Worm (Caenorhabditis elegans) whole organism, L4 larva: ENCODE results near the gene hpo-10.
A peak's percentile ranks its signal among the peaks of the same experiment; 100 is the strongest.

Experiments used
- F44E2.7 ChIP-seq: fragments of 200-800 bp; sonication (Bioruptor generic); IDR thresholded peaks from 2 replicates; pipeline ENCODE4 v2.1.2; 2022; ENCODE audit warnings: missing genetic modification characterization, missing compliant biosample characterization
- T20F7.1 ChIP-seq: fragments of 200-800 bp; sonication (Bioruptor generic); optimal IDR thresholded peaks from 2 replicates; lab custom pipeline; 2018; ENCODE audit warnings: mild to moderate bottlenecking, missing genetic modification characterization, missing compliant biosample characterization
- Y105C5A.15 ChIP-seq: fragments of 200-800 bp; sonication (Bioruptor generic); IDR thresholded peaks from 2 replicates; pipeline ENCODE4 v1.3.6; 2022; ENCODE audit warnings: missing genetic modification characterization, missing compliant biosample characterization
- Y48G9A.11 ChIP-seq: fragments of 200-800 bp; sonication (Bioruptor generic); IDR thresholded peaks from 2 replicates; pipeline ENCODE4 v1.3.6; 2022; ENCODE audit warnings: missing genetic modification reagents, missing genetic modification characterization, missing compliant biosample characterization
- Y5F2A.4 ChIP-seq: fragments of 200-800 bp; sonication (Bioruptor generic); optimal IDR thresholded peaks from 2 replicates; lab custom pipeline; 2018; ENCODE audit warnings: mild to moderate bottlenecking, missing genetic modification characterization, missing compliant biosample characterization
- ZK546.5 ChIP-seq, 2 experiments: sonication (generic microtip); optimal IDR thresholded peaks; 2 replicates each; lab custom pipeline; 2017; ENCODE audit warnings: missing biosample characterization in 2 of 2, missing genetic modification characterization in 2 of 2
- aha-1 ChIP-seq: fragments of 150-350 bp; peaks from one replicate; lab custom pipeline; 2014; ENCODE audit warnings: missing biosample characterization, missing genetic modification characterization
- ama-1 ChIP-seq: fragments of 150-350 bp; optimal IDR thresholded peaks from 2 replicates; lab custom pipeline; 2014; ENCODE audit warnings: inconsistent platforms, mixed read lengths
- arid-1 ChIP-seq: fragments of 200-800 bp; sonication (Bioruptor generic); conservative IDR thresholded peaks from 2 replicates; pipeline ENCODE4 v1.3.6; 2022; ENCODE audit warnings: missing genetic modification reagents, missing genetic modification characterization, missing compliant biosample characterization
- attf-4 ChIP-seq: sonication (generic microtip); optimal IDR thresholded peaks from 3 replicates; lab custom pipeline; 2017; ENCODE audit warnings: missing biosample characterization, missing genetic modification characterization
- ceh-32 ChIP-seq: sonication (generic microtip); optimal IDR thresholded peaks from 2 replicates; lab custom pipeline; 2016; ENCODE audit warnings: mild to moderate bottlenecking, missing genetic modification characterization, missing compliant biosample characterization; ENCODE audit not compliant: poor library complexity
- ceh-44 ChIP-seq: fragments of 200-800 bp; sonication (Bioruptor generic); IDR thresholded peaks from 2 replicates; pipeline ENCODE4 v1.3.6; 2022; ENCODE audit warnings: missing genetic modification reagents, missing genetic modification characterization, missing compliant biosample characterization
- ctbp-1 ChIP-seq: fragments of 200-800 bp; sonication (Bioruptor generic); IDR thresholded peaks from 2 replicates; pipeline ENCODE4 v1.3.6; 2022; ENCODE audit warnings: missing genetic modification reagents, missing genetic modification characterization, missing compliant biosample characterization
- daf-12 ChIP-seq: fragments of 150-350 bp; optimal IDR thresholded peaks from 2 replicates; lab custom pipeline; 2014; ENCODE audit warnings: missing biosample characterization, missing genetic modification reagents, missing genetic modification characterization
- daf-16 ChIP-seq, 3 experiments: sonication (generic microtip); optimal IDR thresholded peaks; 2 replicates each; lab custom pipeline; 2016 to 2017; ENCODE audit warnings: missing genetic modification characterization in 3 of 3, missing genetic modification reagents in 3 of 3, mild to moderate bottlenecking in 2 of 3, missing compliant biosample characterization in 2 of 3, missing biosample characterization in 1 of 3, moderate library complexity in 1 of 3
- dmd-6 ChIP-seq: fragments of 200-800 bp; sonication (Bioruptor generic); IDR thresholded peaks from 2 replicates; pipeline ENCODE4 v1.3.6; 2022; ENCODE audit warnings: missing genetic modification reagents, missing genetic modification characterization, missing compliant biosample characterization
- dve-1 ChIP-seq: sonication (generic microtip); optimal IDR thresholded peaks from 2 replicates; lab custom pipeline; 2017; ENCODE audit warnings: antibody characterized with exemption, mild to moderate bottlenecking, missing genetic modification characterization, missing compliant biosample characterization; ENCODE audit not compliant: insufficient read depth
- egl-27 ChIP-seq: sonication (generic microtip); optimal IDR thresholded peaks from 3 replicates; lab custom pipeline; 2017; ENCODE audit warnings: missing biosample characterization, missing genetic modification reagents, missing genetic modification characterization
- hlh-11 ChIP-seq: fragments of 200-800 bp; sonication (Bioruptor generic); optimal IDR thresholded peaks from 2 replicates; lab custom pipeline; 2018; ENCODE audit warnings: mild to moderate bottlenecking, missing genetic modification characterization, missing compliant biosample characterization
- hlh-30 ChIP-seq: sonication (generic microtip); optimal IDR thresholded peaks from 2 replicates; lab custom pipeline; 2017; ENCODE audit warnings: antibody characterized with exemption, mild to moderate bottlenecking, missing genetic modification characterization, missing compliant biosample characterization; ENCODE audit not compliant: insufficient read depth
- lin-15B ChIP-seq: fragments of 150-350 bp; sonication (generic microtip); optimal IDR thresholded peaks from 3 replicates; lab custom pipeline; 2014; ENCODE audit warnings: missing biosample characterization, missing genetic modification characterization
- lin-39 ChIP-seq: fragments of 150-350 bp; optimal IDR thresholded peaks from 2 replicates; lab custom pipeline; 2014; ENCODE audit warnings: missing biosample characterization, missing genetic modification reagents, missing genetic modification characterization
- lir-3 ChIP-seq: sonication (generic microtip); optimal IDR thresholded peaks from 2 replicates; lab custom pipeline; 2016; ENCODE audit warnings: mild to moderate bottlenecking, missing genetic modification characterization, missing compliant biosample characterization
- mes-2 ChIP-seq: sonication (generic microtip); optimal IDR thresholded peaks from 2 replicates; lab custom pipeline; 2016; ENCODE audit warnings: missing genotype, mild to moderate bottlenecking, missing genetic modification characterization, missing compliant biosample characterization; ENCODE audit not compliant: poor library complexity, severe bottlenecking
- mxl-2 ChIP-seq: fragments of 200-800 bp; sonication (Bioruptor generic); conservative IDR thresholded peaks from 2 replicates; pipeline ENCODE4 v1.3.6; 2022; ENCODE audit warnings: missing genetic modification reagents, missing genetic modification characterization, missing compliant biosample characterization
- nhr-102 ChIP-seq: sonication (generic microtip); optimal IDR thresholded peaks from 2 replicates; lab custom pipeline; 2016; ENCODE audit warnings: mild to moderate bottlenecking, missing genetic modification characterization, moderate library complexity, missing compliant biosample characterization
- nhr-25 ChIP-seq: sonication (generic microtip); optimal IDR thresholded peaks from 2 replicates; lab custom pipeline; 2017; ENCODE audit warnings: missing genetic modification characterization, mild to moderate bottlenecking, missing compliant biosample characterization, antibody characterized with exemption, moderate library complexity, borderline replicate concordance; ENCODE audit not compliant: insufficient read depth
- nhr-28 ChIP-seq: fragments of 150-350 bp; optimal IDR thresholded peaks from 2 replicates; lab custom pipeline; 2014; ENCODE audit warnings: missing biosample characterization, missing genetic modification characterization
- nhr-42 ChIP-seq: fragments of 200-800 bp; sonication (Bioruptor generic); IDR thresholded peaks from 2 replicates; pipeline ENCODE4 v1.3.6; 2022; ENCODE audit warnings: missing genetic modification characterization, missing compliant biosample characterization
- pqm-1 ChIP-seq: sonication (generic microtip); optimal IDR thresholded peaks from 2 replicates; lab custom pipeline; 2017; ENCODE audit warnings: missing biosample characterization, missing genetic modification characterization
- spr-1 ChIP-seq: sonication (generic microtip); optimal IDR thresholded peaks from 2 replicates; lab custom pipeline; 2016; ENCODE audit warnings: mild to moderate bottlenecking, missing genetic modification characterization, missing compliant biosample characterization
- unc-130 ChIP-seq: sonication (generic microtip); optimal IDR thresholded peaks from 2 replicates; lab custom pipeline; 2016; ENCODE audit warnings: missing genetic modification reagents, missing genetic modification characterization, missing compliant biosample characterization
- ztf-11 ChIP-seq: fragments of 150-350 bp; optimal IDR thresholded peaks from 2 replicates; lab custom pipeline; 2014; ENCODE audit warnings: missing biosample characterization, missing genetic modification characterization
- ztf-7 ChIP-seq: fragments of 150-350 bp; optimal IDR thresholded peaks from 2 replicates; lab custom pipeline; 2014; ENCODE audit warnings: missing biosample characterization, missing genetic modification characterization

hpo-10 gene

DNA sequence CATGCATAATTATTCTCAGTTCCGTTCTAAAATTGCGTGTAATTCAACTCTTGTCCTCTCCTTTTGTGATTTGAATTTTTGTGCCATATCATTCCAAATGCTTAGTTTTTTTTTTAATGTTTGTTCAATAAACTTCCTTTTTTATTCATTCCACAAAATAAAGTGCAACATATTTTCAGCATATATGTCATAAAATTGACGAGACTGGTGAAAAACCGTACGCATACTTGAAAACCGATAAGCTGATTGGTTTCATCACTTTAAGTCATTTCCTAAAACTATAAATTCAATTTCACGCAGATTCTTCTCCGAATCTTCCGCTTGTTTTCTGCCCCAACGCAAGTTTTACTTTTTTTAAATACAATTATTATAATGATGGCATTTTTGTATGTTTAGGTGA lies 20.3 kb upstream of the hpo-10 start, which contains the start of gene dpf-4:
TSS of gene dpf-4 (plus strand) at position 301 of the 400 bp plus-strand sequence.
- TF ChIP-seq ama-1 (lab: Kevin White, UChicago) (peak; percentile 39), egl-27 (tag; lab: Kevin White, UChicago) (no peak), Y5F2A.4 (GFP tag; lab: Kevin White, UChicago) (no peak), hlh-11 (tag; lab: Kevin White, UChicago) (no peak)
- TF ChIP-seq, all 104 proteins: peak for 1

DNA sequence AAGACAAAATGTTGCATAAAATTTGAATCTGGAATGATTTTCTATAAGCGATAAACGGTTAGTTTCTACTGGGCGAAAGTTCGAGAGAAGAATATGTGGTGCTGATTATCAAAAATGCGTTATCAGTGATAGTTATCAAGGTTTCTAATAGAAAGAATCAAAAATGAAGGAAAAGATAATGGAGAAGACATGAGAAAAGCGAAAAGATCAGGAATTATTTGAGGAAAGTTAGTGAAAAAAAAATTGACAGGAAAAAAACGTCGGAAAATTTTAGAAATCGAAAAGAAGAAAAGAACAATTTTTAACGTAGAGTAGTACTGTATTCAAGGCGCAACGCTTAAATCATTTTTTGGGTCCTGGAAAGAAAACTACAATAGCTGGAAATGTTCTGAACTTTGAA lies 15.5 kb upstream of the hpo-10 start, which contains the start of gene dnpp-1:
TSS of gene dnpp-1 (minus strand) at position 30 of the 400 bp plus-strand sequence.
- TF ChIP-seq Y105C5A.15 (GFP tag; lab: Robert Waterston, UW), result no peak
- no peak for TF ChIP-seq daf-16 (GFP tag; optimal IDR thresholded peaks at IDR 0.05; lab: Kevin White, UChicago)
- TF ChIP-seq daf-16 (tag; optimal IDR thresholded peaks at IDR 0.05; lab: Kevin White, UChicago), result peak; percentile 48
- TF ChIP-seq dmd-6, result peak; percentile 49; the same call in 1 of the 2 replicates
- no peak for TF ChIP-seq unc-130 (GFP tag; lab: Kevin White, UChicago)
- no peak for TF ChIP-seq ceh-44 (GFP tag; lab: Robert Waterston, UW)
- no peak for TF ChIP-seq lir-3 (tag; lab: Kevin White, UChicago)
- no peak for TF ChIP-seq attf-4
- TF ChIP-seq Y48G9A.11, result no peak
- TF ChIP-seq nhr-25 (tag; lab: Kevin White, UChicago), result no peak
- no peak for TF ChIP-seq spr-1 (tag; lab: Kevin White, UChicago)
- TF ChIP-seq hlh-11 (tag; lab: Kevin White, UChicago), result peak; percentile 39
- TF ChIP-seq pqm-1 (tag; lab: Kevin White, UChicago), result peak; percentile 97
- TF ChIP-seq dve-1 (tag; lab: Kevin White, UChicago), result peak; percentile 71
- TF ChIP-seq nhr-102 (tag; lab: Kevin White, UChicago), result no peak
- no peak for TF ChIP-seq ZK546.5 (tag; optimal IDR thresholded peaks at IDR 0.05; lab: Kevin White, UChicago)
- no peak for TF ChIP-seq lin-39 (tag; lab: Kevin White, UChicago)
- TF ChIP-seq ctbp-1, result no peak
- peak; percentile 41 for TF ChIP-seq nhr-28 (tag; lab: Kevin White, UChicago)

DNA sequence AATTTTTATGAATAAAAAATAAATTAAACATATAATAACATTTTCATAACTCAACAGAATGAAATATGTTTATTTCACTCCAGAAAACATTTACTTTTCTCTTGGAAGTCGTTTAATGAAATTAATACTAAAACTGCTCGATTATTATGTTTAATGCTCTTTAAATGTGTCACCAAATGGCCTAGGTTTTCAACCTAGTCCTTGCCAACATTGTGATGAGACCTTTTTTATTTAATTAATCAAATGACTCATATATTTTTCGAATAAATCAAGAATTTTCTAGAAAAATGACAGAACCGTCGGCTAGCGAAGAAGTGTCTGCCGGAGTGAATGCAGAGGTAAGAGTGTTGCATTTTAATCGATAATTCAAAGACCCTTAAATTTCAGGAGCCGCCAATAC lies 15.0 kb upstream of the hpo-10 start, which contains the start of gene rabn-5:
TSS of gene rabn-5 (plus strand) at position 284 of the 400 bp plus-strand sequence.
- TF ChIP-seq daf-12, result no peak
- TF ChIP-seq mes-2 (tag; lab: Kevin White, UChicago), result peak; percentile 64
- peak; percentile 40 for TF ChIP-seq hlh-30 (tag; lab: Kevin White, UChicago)
- TF ChIP-seq lin-15B (tag; lab: Kevin White, UChicago), result no peak
- no peak for TF ChIP-seq ztf-7
- no peak for TF ChIP-seq T20F7.1 (GFP tag; lab: Kevin White, UChicago)
- no peak for TF ChIP-seq arid-1 (GFP tag; lab: Robert Waterston, UW)
- no peak for TF ChIP-seq ceh-32
- TF ChIP-seq F44E2.7 (GFP tag; lab: Robert Waterston, UW), result no peak
- no peak for TF ChIP-seq ztf-11 (tag; lab: Kevin White, UChicago)
- no peak for TF ChIP-seq nhr-28 (tag; lab: Kevin White, UChicago)

DNA sequence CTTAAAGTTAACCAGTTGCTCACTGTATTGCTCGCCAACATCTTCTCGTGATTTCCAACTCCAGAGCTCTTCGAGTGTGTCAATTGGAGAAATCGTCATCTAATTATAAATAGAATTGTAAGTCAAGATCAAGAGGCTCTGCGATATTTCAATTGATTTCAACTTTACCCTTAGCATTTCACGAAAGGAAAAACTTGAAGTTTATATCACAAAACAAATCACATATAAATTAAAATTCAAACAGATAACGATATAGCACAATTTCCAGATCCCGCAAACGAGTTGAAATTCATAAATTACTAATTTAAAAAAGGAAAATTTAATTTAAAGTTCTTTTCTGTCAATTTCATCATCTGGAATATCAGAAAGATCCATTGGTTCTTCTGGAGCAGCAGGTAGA lies 10.9 kb upstream of the hpo-10 start, which contains the start of gene eng-1:
TSS of gene eng-1 (minus strand) at position 101 of the 400 bp plus-strand sequence.
- TF ChIP-seq mes-2 (tag; lab: Kevin White, UChicago), result no peak
- TF ChIP-seq aha-1 (tag; lab: Kevin White, UChicago), result peak; percentile 58

DNA sequence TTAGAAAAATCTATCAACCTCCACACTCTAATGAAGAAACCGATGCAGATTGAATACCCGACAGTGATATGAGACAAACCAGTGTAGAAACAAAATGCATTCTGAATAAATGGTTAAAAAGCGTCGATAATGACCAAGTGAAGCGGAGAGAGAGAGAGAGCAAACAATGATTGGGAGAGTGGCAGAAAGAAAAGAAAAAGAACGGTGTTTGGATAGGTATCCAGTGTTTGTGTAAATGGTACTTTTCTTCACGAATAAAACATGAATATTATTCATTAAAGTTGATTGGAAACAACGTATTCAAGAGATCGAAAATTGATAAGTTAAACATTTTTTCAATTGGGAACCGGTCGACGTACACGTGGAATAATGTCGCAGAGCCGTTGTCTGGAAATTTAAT lies 9.9 kb upstream of the hpo-10 start, which contains the start of gene F01F1.15:
TSS of gene F01F1.15 (minus strand) at position 101 of the 400 bp plus-strand sequence.
- TF ChIP-seq mxl-2 (no peak), nhr-42 (GFP tag; lab: Robert Waterston, UW) (no peak), dmd-6 (no peak)
